Fruit fly (Drosophila melanogaster): ENCODE measurements around the gene GstD1.

The GstD1 gene

DNA sequence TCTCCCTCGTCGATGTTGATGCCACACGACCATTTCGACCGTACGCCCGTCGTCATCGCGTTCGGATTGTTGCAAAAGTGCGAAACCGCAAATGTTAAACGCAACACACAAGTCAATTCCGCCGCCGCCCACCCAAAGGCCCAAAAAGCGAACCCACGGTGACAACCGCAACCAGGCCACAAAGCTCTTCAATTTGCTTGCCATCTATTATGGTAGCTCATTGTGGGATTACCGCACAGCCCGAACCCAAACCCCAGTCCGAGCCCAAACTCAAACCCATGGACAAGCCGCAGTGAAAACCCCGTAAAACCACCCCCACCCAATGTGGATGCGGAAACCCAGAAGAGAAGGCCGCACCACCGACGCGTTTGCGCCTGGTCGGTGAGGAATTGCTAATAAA, 39.2 kb downstream of the GstD1 start:
- TF ChIP-seq Ets65A (GFP tag): peak; percentile 47
- TF ChIP-seq run (tag; optimal IDR thresholded peaks at IDR 0.05): peak; percentile 93
- no peak for TF ChIP-seq Elba2 (GFP tag; optimal IDR thresholded peaks at IDR 0.05)
- no peak for TF ChIP-seq CHES-1-like (GFP tag; optimal IDR thresholded peaks at IDR 0.05)
- TF ChIP-seq Deaf1 (tag; optimal IDR thresholded peaks at IDR 0.05): peak; percentile 43
- peak; percentile 43 for TF ChIP-seq abd-A (tag; optimal IDR thresholded peaks at IDR 0.05)
- TF ChIP-seq Hr51 (GFP tag; optimal IDR thresholded peaks at IDR 0.05): peak in 1 of 2 experiments; percentile 25
- TF ChIP-seq nerfin-1 (tag; optimal IDR thresholded peaks at IDR 0.05): peak; percentile 59
- peak; percentile 14; the same call in 1 of the 2 replicates for TF ChIP-seq Bgb (GFP tag; IDR thresholded peaks at IDR 0.05; ENCODE audit: partially characterized antibody)
- no peak for TF ChIP-seq CG15073 (GFP tag; optimal IDR thresholded peaks at IDR 0.05)
- no peak for TF ChIP-seq CG10431 (GFP tag; optimal IDR thresholded peaks at IDR 0.05)
- TF ChIP-seq mirr (GFP tag; optimal IDR thresholded peaks at IDR 0.05): peak; percentile 50
- TF ChIP-seq oc (tag; optimal IDR thresholded peaks at IDR 0.05): peak; percentile 50
- no peak for TF ChIP-seq sima (GFP tag; optimal IDR thresholded peaks at IDR 0.05)
- TF ChIP-seq CG10565 (GFP tag; optimal IDR thresholded peaks at IDR 0.05): no peak
- TF ChIP-seq Hey (tag; optimal IDR thresholded peaks at IDR 0.05): peak; percentile 85
- TF ChIP-seq CG8359 (GFP tag; optimal IDR thresholded peaks at IDR 0.05; ENCODE audit: borderline replicate concordance): no peak

DNA sequence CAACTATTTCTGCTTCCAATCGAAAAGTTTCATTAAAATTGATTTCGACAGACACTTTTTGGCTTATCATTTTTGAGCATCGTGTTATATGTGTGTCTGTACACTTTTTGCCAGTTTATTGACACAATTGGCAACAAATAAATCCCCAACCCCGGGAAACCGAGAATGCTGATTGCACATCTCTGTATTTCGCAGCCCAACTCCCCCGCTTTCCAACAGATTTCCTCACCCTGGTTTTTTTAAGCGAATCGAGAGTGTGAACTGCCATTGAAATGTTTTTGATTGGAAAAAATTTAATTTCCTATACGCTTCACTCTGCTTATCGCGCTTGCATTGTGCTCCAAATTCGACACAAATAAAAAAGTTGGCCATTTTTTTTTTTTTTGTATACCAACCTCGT, 42.2 kb downstream of the GstD1 start:
- no peak for TF ChIP-seq jumu (GFP tag; optimal IDR thresholded peaks at IDR 0.05)
- TF ChIP-seq Nf-YA (GFP tag; IDR thresholded peaks at IDR 0.05): no peak
- no peak for TF ChIP-seq wor (GFP tag; IDR thresholded peaks at IDR 0.05)
- TF ChIP-seq CG18599 (GFP tag; optimal IDR thresholded peaks at IDR 0.05): no peak
- no peak for TF ChIP-seq dpn (GFP tag; optimal IDR thresholded peaks at IDR 0.05)
- TF ChIP-seq Drgx (GFP tag; IDR thresholded peaks at IDR 0.05): no peak
- no peak for TF ChIP-seq Xbp1 (GFP tag; optimal IDR thresholded peaks at IDR 0.05)
- TF ChIP-seq CG1603 (tag; optimal IDR thresholded peaks at IDR 0.05): no peak
- no peak for TF ChIP-seq ab (GFP tag; optimal IDR thresholded peaks at IDR 0.05)
- TF ChIP-seq bowl (GFP tag; IDR thresholded peaks at IDR 0.05): no peak
- no peak for TF ChIP-seq vnd (GFP tag; IDR thresholded peaks at IDR 0.05; ENCODE audit: partially characterized antibody)

DNA sequence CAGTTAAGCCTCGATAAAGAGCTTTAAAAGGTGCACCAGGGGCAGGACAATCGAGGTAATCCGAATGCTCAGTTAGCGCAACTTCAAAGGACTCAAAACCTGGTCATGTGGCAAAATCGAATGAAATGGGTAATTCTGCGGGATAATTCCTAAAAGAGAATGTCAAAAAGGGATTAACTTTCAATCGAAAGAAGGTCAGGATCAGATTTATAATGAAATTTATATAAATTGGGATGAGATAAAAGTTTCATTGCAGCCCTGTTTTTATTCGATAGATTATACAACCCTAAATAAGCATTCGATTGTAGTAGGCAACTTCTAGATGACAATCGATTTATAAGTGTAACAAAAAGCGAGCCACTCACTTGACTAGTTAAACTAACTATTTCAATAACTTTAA, 45.8 kb downstream of the GstD1 start, which contains the start of gene CG10013:
Gene CG10013, plus strand, starts transcription at position 301 of the 400 bp plus-strand sequence.
- TF ChIP-seq stwl (tag; optimal IDR thresholded peaks at IDR 0.05): peak; percentile 23
- no peak for TF ChIP-seq ATbp (GFP tag; optimal IDR thresholded peaks at IDR 0.05)
